Worm (Caenorhabditis elegans) whole organism, L2 larva: ENCODE results near the gene srz-18.

ENCODE experiments used
- F13H6.1 ChIP-seq: sonication (generic microtip); optimal IDR thresholded peaks from 2 replicates; lab custom pipeline; 2016; ENCODE audit warnings: missing genetic modification characterization, missing compliant biosample characterization
- ZK546.5 ChIP-seq: sonication (generic microtip); optimal IDR thresholded peaks from 2 replicates; lab custom pipeline; 2017; ENCODE audit warnings: missing biosample characterization, missing genetic modification characterization
- ama-1 ChIP-seq: fragments of 150-350 bp; optimal IDR thresholded peaks from 2 replicates; lab custom pipeline; 2018; ENCODE audit warnings: inconsistent platforms
- blmp-1 ChIP-seq: sonication (generic microtip); optimal IDR thresholded peaks from 2 replicates; lab custom pipeline; 2017; ENCODE audit warnings: missing genetic modification characterization, mild to moderate bottlenecking, missing compliant biosample characterization, antibody characterized with exemption, moderate library complexity; ENCODE audit not compliant: insufficient read depth
- ceh-82 ChIP-seq: fragments of 150-350 bp; optimal IDR thresholded peaks from 2 replicates; lab custom pipeline; 2014; ENCODE audit warnings: missing biosample characterization, missing genetic modification characterization
- crh-2 ChIP-seq: sonication (generic microtip); optimal IDR thresholded peaks from 2 replicates; lab custom pipeline; 2017; ENCODE audit warnings: missing biosample characterization, missing genetic modification characterization
- dmd-4 ChIP-seq: sonication (generic microtip); optimal IDR thresholded peaks from 2 replicates; lab custom pipeline; 2017; ENCODE audit warnings: missing biosample characterization, missing genetic modification characterization
- egl-27 ChIP-seq: sonication (generic microtip); optimal IDR thresholded peaks from 3 replicates; lab custom pipeline; 2017; ENCODE audit warnings: missing biosample characterization, missing genetic modification reagents, missing genetic modification characterization
- elt-1 ChIP-seq: fragments of 150-350 bp; optimal IDR thresholded peaks from 2 replicates; lab custom pipeline; 2014; ENCODE audit warnings: missing biosample characterization, missing genetic modification characterization
- fos-1 ChIP-seq: fragments of 150-350 bp; optimal IDR thresholded peaks from 2 replicates; lab custom pipeline; 2014; ENCODE audit warnings: missing biosample characterization, missing genetic modification characterization
- gmeb-1 ChIP-seq: fragments of 150-350 bp; optimal IDR thresholded peaks from 2 replicates; lab custom pipeline; 2014; ENCODE audit warnings: missing biosample characterization, missing genetic modification characterization
- lin-11 ChIP-seq: fragments of 150-350 bp; sonication (generic microtip); optimal IDR thresholded peaks from 2 replicates; lab custom pipeline; 2014; ENCODE audit warnings: missing biosample characterization, missing genetic modification characterization, inconsistent platforms, mixed read lengths
- lin-13 ChIP-seq: fragments of 150-350 bp; optimal IDR thresholded peaks from 2 replicates; lab custom pipeline; 2014; ENCODE audit warnings: missing biosample characterization, missing genetic modification reagents, missing genetic modification characterization
- lin-39 ChIP-seq: fragments of 150-350 bp; optimal IDR thresholded peaks from 2 replicates; lab custom pipeline; 2014; ENCODE audit warnings: missing biosample characterization, missing genetic modification reagents, missing genetic modification characterization
- lsy-2 ChIP-seq, 2 experiments: fragments of 150-350 bp in 1 of 2; sonication (generic microtip) in 1 of 2; optimal IDR thresholded peaks; 2 replicates each; lab custom pipeline; 2014 to 2017; ENCODE audit warnings: missing biosample characterization in 2 of 2, missing genetic modification characterization in 2 of 2
- nhr-10 ChIP-seq: sonication (generic microtip); optimal IDR thresholded peaks from 2 replicates; lab custom pipeline; 2017; ENCODE audit warnings: missing biosample characterization, missing genetic modification characterization
- nhr-11 ChIP-seq: fragments of 150-350 bp; optimal IDR thresholded peaks from 2 replicates; lab custom pipeline; 2014; ENCODE audit warnings: missing biosample characterization, missing genetic modification characterization
- nhr-129 ChIP-seq: fragments of 150-350 bp; optimal IDR thresholded peaks from 2 replicates; lab custom pipeline; 2014; ENCODE audit warnings: missing biosample characterization, missing genetic modification characterization
- nhr-21 ChIP-seq: fragments of 150-350 bp; optimal IDR thresholded peaks from 2 replicates; lab custom pipeline; 2014; ENCODE audit warnings: missing biosample characterization, missing genetic modification characterization
- nhr-23 ChIP-seq: fragments of 150-350 bp; optimal IDR thresholded peaks from 2 replicates; lab custom pipeline; 2014; ENCODE audit warnings: missing biosample characterization, missing genetic modification reagents, missing genetic modification characterization
- nhr-6 ChIP-seq: fragments of 150-350 bp; optimal IDR thresholded peaks from 2 replicates; lab custom pipeline; 2014; ENCODE audit warnings: missing biosample characterization, missing genetic modification characterization
- nhr-77 ChIP-seq: fragments of 150-350 bp; optimal IDR thresholded peaks from 2 replicates; lab custom pipeline; 2014; ENCODE audit warnings: missing biosample characterization, missing genetic modification characterization
- sem-4 ChIP-seq: fragments of 150-350 bp; optimal IDR thresholded peaks from 2 replicates; lab custom pipeline; 2014; ENCODE audit warnings: missing biosample characterization, missing genetic modification reagents, missing genetic modification characterization
- snpc-4 ChIP-seq: fragments of 150-350 bp; optimal IDR thresholded peaks from 2 replicates; lab custom pipeline; 2014; ENCODE audit warnings: missing biosample characterization, missing genetic modification characterization
- unc-39 ChIP-seq: fragments of 150-350 bp; optimal IDR thresholded peaks from 2 replicates; lab custom pipeline; 2014; ENCODE audit warnings: missing biosample characterization, missing genetic modification characterization
- unc-55 ChIP-seq: fragments of 150-350 bp; sonication (generic microtip); optimal IDR thresholded peaks from 3 replicates; lab custom pipeline; 2014; ENCODE audit warnings: missing biosample characterization, missing genetic modification reagents, missing genetic modification characterization
- unc-62 ChIP-seq: fragments of 150-350 bp; optimal IDR thresholded peaks from 2 replicates; lab custom pipeline; 2014; ENCODE audit warnings: missing biosample characterization, missing genetic modification reagents, missing genetic modification characterization
- ztf-11 ChIP-seq: sonication (generic microtip); optimal IDR thresholded peaks from 2 replicates; lab custom pipeline; 2017; ENCODE audit warnings: missing biosample characterization, missing genetic modification characterization
- ztf-4 ChIP-seq: fragments of 150-350 bp; optimal IDR thresholded peaks from 2 replicates; lab custom pipeline; 2014; ENCODE audit warnings: missing biosample characterization, missing genetic modification characterization

The srz-18 gene

DNA sequence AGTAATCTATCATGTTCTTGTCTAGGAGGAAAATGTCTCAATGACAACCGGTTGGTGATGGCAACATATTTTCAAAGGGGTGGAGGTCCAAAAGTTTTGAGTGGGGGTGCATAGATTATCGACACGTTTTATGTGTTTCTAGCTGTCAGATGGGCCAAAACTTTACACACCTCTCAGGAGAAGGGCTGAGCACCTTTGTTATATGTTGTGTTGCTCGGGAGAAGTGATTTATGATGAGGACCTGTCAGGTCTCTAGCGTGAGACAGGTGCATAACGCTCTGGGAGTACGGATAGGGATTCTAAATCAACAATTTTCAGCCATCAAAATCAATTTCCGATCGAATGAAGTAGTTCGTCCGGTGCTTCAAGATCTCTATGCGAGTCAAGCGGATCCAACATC lies 30.1 kb downstream of the srz-18 start:
- TF ChIP-seq blmp-1 (tag; lab: Kevin White, UChicago) (no peak), nhr-129 (tag; lab: Kevin White, UChicago) (no peak), lsy-2 (tag; optimal IDR thresholded peaks at IDR 0.05; lab: Kevin White, UChicago) (no peak), nhr-77 (tag; lab: Kevin White, UChicago) (no peak)

DNA sequence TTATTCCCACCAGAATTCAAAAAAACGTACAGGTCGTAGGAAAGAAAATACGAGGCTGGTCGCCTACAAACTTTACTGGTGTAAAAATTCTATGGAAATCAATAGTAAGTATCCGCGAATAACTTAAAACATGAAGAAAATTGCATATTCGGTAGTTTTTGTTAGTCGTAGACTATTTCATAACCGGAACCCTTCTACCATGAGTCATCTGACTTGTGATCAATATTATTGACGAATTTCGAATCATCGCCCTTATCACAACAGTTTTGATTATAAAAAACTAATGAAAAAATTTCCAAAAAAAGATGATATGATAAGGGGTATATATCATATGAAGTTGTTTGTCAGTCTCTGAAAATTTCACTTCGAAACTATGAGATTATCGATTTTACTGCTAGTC lies 33.5 kb downstream of the srz-18 start, which contains the start of gene W01F3.2:
Gene W01F3.2, plus strand, starts transcription at position 301 of the 400 bp plus-strand sequence.
- peak; percentile 12 for TF ChIP-seq crh-2
- no peak for TF ChIP-seq gmeb-1 (tag; lab: Kevin White, UChicago)
- peak; percentile 17 for TF ChIP-seq fos-1 (tag; lab: Kevin White, UChicago)

DNA sequence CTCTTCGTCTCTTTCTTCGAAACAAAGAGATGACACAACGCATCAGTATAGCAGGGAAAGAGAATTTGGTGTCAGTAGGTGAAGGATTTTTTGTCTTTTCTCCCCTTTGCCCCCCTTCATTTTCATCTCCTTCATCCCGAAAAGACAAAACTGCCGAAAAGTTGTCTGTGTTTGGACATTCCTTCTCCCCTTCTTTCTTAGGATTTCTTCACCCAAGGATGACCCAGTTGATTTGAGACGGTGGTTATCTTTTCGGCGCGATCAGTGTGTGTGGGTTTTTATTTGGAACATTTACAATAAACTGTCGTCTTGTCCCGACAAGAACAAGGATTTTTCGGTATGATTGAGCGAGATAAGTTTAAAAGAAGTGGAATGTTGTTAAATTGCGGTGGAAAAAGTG lies 36.0 kb downstream of the srz-18 start:
- TF ChIP-seq elt-1 (peak; percentile 32), dmd-4 (no peak), nhr-21 (peak; percentile 12)

DNA sequence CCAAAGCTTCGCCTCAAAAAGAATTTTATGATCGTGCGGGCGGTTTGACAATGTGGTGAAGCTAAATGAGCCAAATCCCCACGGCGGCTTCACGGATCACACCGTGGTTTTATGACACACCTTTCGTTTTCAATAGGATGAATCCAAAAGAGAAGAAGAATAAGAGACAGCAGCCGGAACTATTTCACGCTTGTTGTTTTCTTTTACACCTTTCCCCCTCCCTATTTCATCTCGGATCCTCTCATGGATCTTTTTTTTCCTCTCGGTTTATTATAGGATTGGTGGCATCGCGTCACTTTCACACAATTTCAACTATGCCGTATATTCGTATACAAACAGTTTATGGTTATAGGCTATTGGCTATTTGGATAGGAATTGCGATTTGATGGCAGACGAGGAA lies 37.2 kb downstream of the srz-18 start:
- no peak for TF ChIP-seq ztf-4
- TF ChIP-seq unc-62, result no peak
- TF ChIP-seq fos-1 (tag; lab: Kevin White, UChicago), result no peak
- TF ChIP-seq crh-2, result no peak
- TF ChIP-seq nhr-11 (tag; lab: Kevin White, UChicago), result no peak
- TF ChIP-seq nhr-23 (tag; lab: Kevin White, UChicago), result no peak
- TF ChIP-seq nhr-6, result no peak
- no peak for TF ChIP-seq lin-39
- TF ChIP-seq ceh-82, result no peak
- no peak for TF ChIP-seq unc-55 (GFP tag; lab: Kevin White, UChicago)
- TF ChIP-seq ama-1 (lab: Kevin White, UChicago), result no peak
- no peak for TF ChIP-seq ztf-11 (tag; lab: Kevin White, UChicago)
- TF ChIP-seq blmp-1 (tag; lab: Kevin White, UChicago), result no peak
- TF ChIP-seq lin-13 (GFP tag; lab: Kevin White, UChicago), result no peak
- TF ChIP-seq unc-39, result no peak

- TF ChIP-seq blmp-1 (tag; lab: Kevin White, UChicago) (peak; percentile 11), ztf-11 (tag; lab: Kevin White, UChicago) (no peak), nhr-21 (peak; percentile 31), unc-62 (no peak)
Observed at ce11 chrV:20664930-20665329, 38.4 kb downstream of the srz-18 start.

ce11 chrV:20666905-20667304 lies 40.4 kb downstream of the srz-18 start, which contains the start of gene mlt-11:
TSS of gene mlt-11 (plus strand) at chrV:20667205.
- TF ChIP-seq ama-1 (lab: Kevin White, UChicago), result no peak
- TF ChIP-seq lsy-2 (tag; optimal IDR thresholded peaks at IDR 0.05; lab: Kevin White, UChicago), result no peak
- peak; percentile 26 for TF ChIP-seq blmp-1 (tag; lab: Kevin White, UChicago)
- TF ChIP-seq, all 48 proteins: peak for 1

DNA sequence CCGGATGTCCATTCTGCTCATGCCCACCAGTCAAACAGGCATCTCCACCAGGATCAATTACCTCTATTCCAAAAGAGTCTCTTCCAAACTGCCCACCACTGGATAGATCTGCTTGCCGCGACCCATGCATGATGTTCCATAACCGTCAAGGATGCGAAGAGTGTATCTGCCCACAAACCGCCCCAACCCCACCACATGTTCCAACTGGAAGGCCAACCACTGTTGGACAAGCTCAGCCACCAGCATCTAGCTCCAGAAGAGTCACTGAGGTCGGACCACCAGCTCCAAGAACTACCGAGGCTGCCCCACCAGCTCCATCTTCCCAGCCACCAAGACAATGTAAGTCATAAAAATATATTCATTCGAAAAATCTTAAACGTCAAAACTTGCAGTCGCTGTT lies 44.1 kb downstream of the srz-18 start:
- TF ChIP-seq crh-2 (no peak), nhr-23 (tag; lab: Kevin White, UChicago) (no peak), lsy-2 (tag; optimal IDR thresholded peaks at IDR 0.05; lab: Kevin White, UChicago) (no peak), nhr-10 (no peak), ama-1 (lab: Kevin White, UChicago) (no peak), lin-11 (tag; lab: Kevin White, UChicago) (no peak), F13H6.1 (tag; lab: Kevin White, UChicago) (no peak), egl-27 (tag; lab: Kevin White, UChicago) (no peak), sem-4 (no peak), ZK546.5 (tag; lab: Kevin White, UChicago) (no peak), snpc-4 (tag; lab: Kevin White, UChicago) (no peak)
